Fruit fly (Drosophila melanogaster) whole organism, embryonic: ENCODE results near the gene nAChRalpha5.

Experiments
- Asciz ChIP-seq: fragments of 200-800 bp; sonication (Bioruptor generic); optimal IDR thresholded peaks from 2 replicates; lab custom pipeline; 2017; ENCODE audit warnings: missing biosample characterization, mild to moderate bottlenecking, missing genetic modification characterization, missing genetic modification reagents
- CG10565 ChIP-seq: fragments of 200-800 bp; sonication (Bioruptor generic); optimal IDR thresholded peaks from 3 replicates; lab custom pipeline; 2016; ENCODE audit warnings: missing biosample characterization, mild to moderate bottlenecking, missing genetic modification characterization
- CG11560 ChIP-seq: fragments of 200-800 bp; sonication (Bioruptor generic); IDR thresholded peaks from 3 replicates; pipeline ENCODE4 v1.3.6; 2022; ENCODE audit warnings: missing biosample characterization, missing genetic modification characterization
- CG11695 ChIP-seq: fragments of 200-800 bp; sonication (Bioruptor generic); IDR thresholded peaks from 3 replicates; pipeline ENCODE4 v1.3.6; 2022; ENCODE audit warnings: missing biosample characterization, missing genetic modification characterization
- CG11723 ChIP-seq: fragments of 200-800 bp; sonication (Bioruptor generic); optimal IDR thresholded peaks from 2 replicates; lab custom pipeline; 2017; ENCODE audit warnings: missing biosample characterization, mild to moderate bottlenecking, missing genetic modification characterization
- CG14710 ChIP-seq: fragments of 200-800 bp; sonication (Bioruptor generic); optimal IDR thresholded peaks from 3 replicates; lab custom pipeline; 2019; ENCODE audit warnings: missing biosample characterization, mild to moderate bottlenecking, missing genetic modification characterization, moderate library complexity
- CG14860 ChIP-seq: fragments of 200-800 bp; sonication (Bioruptor generic); IDR thresholded peaks from 3 replicates; pipeline ENCODE4 v1.3.6; 2022; ENCODE audit warnings: missing biosample characterization, missing genetic modification characterization; ENCODE audit not compliant: partially characterized antibody
- CG15479 ChIP-seq: fragments of 200-800 bp; sonication (Bioruptor generic); optimal IDR thresholded peaks from 3 replicates; lab custom pipeline; 2019; ENCODE audit warnings: missing biosample characterization, mild to moderate bottlenecking, missing genetic modification characterization, moderate library complexity
- CG16779 ChIP-seq: fragments of 200-800 bp; sonication (Bioruptor generic); IDR thresholded peaks from 2 replicates; pipeline ENCODE4 v1.3.6; 2022; ENCODE audit warnings: missing biosample characterization, missing genetic modification characterization
- CG17385 ChIP-seq: fragments of 200-800 bp; sonication (Bioruptor generic); optimal IDR thresholded peaks from 3 replicates; lab custom pipeline; 2018; ENCODE audit warnings: missing biosample characterization, mild to moderate bottlenecking, missing genetic modification characterization
- CG2120 ChIP-seq: fragments of 200-800 bp; sonication (Bioruptor generic); optimal IDR thresholded peaks from 3 replicates; lab custom pipeline; 2016; ENCODE audit warnings: missing biosample characterization, missing genetic modification characterization
- CG30020 ChIP-seq: fragments of 200-800 bp; optimal IDR thresholded peaks from 2 replicates; lab custom pipeline; 2019; ENCODE audit warnings: missing biosample characterization, mild to moderate bottlenecking, missing genetic modification characterization, moderate library complexity
- CG31365 ChIP-seq: fragments of 200-800 bp; sonication (Bioruptor generic); optimal IDR thresholded peaks from 2 replicates; lab custom pipeline; 2018; ENCODE audit warnings: missing biosample characterization, mild to moderate bottlenecking, missing genetic modification characterization
- CG3163 ChIP-seq: fragments of 200-800 bp; sonication (Bioruptor generic); optimal IDR thresholded peaks from 3 replicates; lab custom pipeline; 2016; ENCODE audit warnings: missing biosample characterization, missing genetic modification characterization
- CG4328 ChIP-seq: fragments of 200-800 bp; sonication (Bioruptor generic); optimal IDR thresholded peaks from 3 replicates; lab custom pipeline; 2017; ENCODE audit warnings: missing biosample characterization, missing genetic modification reagents, missing genetic modification characterization
- CG4820 ChIP-seq: fragments of 200-800 bp; sonication (Bioruptor generic); optimal IDR thresholded peaks from 3 replicates; lab custom pipeline; 2016; ENCODE audit warnings: missing biosample characterization, missing genetic modification characterization
- CG5180 ChIP-seq: fragments of 200-800 bp; sonication (Bioruptor generic); optimal IDR thresholded peaks from 3 replicates; lab custom pipeline; 2017; ENCODE audit warnings: missing biosample characterization, missing genetic modification characterization, mild to moderate bottlenecking, moderate library complexity, missing genetic modification reagents
- CG8089 ChIP-seq: fragments of 200-800 bp; sonication (Bioruptor generic); optimal IDR thresholded peaks from 3 replicates; lab custom pipeline; 2016; ENCODE audit warnings: missing biosample characterization, missing genetic modification characterization
- Camta ChIP-seq: fragments of 200-800 bp; sonication (Bioruptor generic); optimal IDR thresholded peaks from 2 replicates; lab custom pipeline; 2016; ENCODE audit warnings: missing biosample characterization, missing genetic modification characterization
- Dip3 ChIP-seq: fragments of 200-800 bp; sonication (Bioruptor generic); optimal IDR thresholded peaks from 3 replicates; lab custom pipeline; 2016; ENCODE audit warnings: missing biosample characterization, missing genetic modification characterization
- Fer2 ChIP-seq: fragments of 200-800 bp; sonication (Bioruptor generic); optimal IDR thresholded peaks from 2 replicates; lab custom pipeline; 2018; ENCODE audit warnings: missing biosample characterization, mild to moderate bottlenecking, missing genetic modification characterization, moderate library complexity
- Kr ChIP-seq: fragments of 200-800 bp; sonication (Bioruptor generic); optimal IDR thresholded peaks from 2 replicates; lab custom pipeline; 2017; ENCODE audit warnings: missing biosample characterization, mild to moderate bottlenecking, missing genetic modification characterization
- Lim3 ChIP-seq: fragments of 200-800 bp; sonication (Bioruptor generic); IDR thresholded peaks from 2 replicates; pipeline ENCODE4 v1.3.6; 2022; ENCODE audit warnings: missing biosample characterization, missing genetic modification characterization
- NfI ChIP-seq: fragments of 200-800 bp; sonication (Bioruptor generic); optimal IDR thresholded peaks from 3 replicates; lab custom pipeline; 2018; ENCODE audit warnings: missing biosample characterization, mild to moderate bottlenecking, missing genetic modification characterization, moderate library complexity
- Oaz ChIP-seq: fragments of 200-800 bp; sonication (Bioruptor generic); IDR thresholded peaks from 2 replicates; pipeline ENCODE4 v1.3.6; 2022; ENCODE audit warnings: missing biosample characterization, missing genetic modification characterization
- Sry-β ChIP-seq: fragments of 200-800 bp; sonication (Bioruptor generic); optimal IDR thresholded peaks from 2 replicates; lab custom pipeline; 2018; ENCODE audit warnings: missing biosample characterization, mild to moderate bottlenecking, missing genetic modification characterization, moderate library complexity
- Sry-δ ChIP-seq: fragments of 200-800 bp; sonication (Bioruptor generic); optimal IDR thresholded peaks from 2 replicates; lab custom pipeline; 2016; ENCODE audit warnings: missing biosample characterization, missing genetic modification characterization
- YL-1 ChIP-seq: fragments of 200-800 bp; sonication (Bioruptor generic); optimal IDR thresholded peaks from 3 replicates; lab custom pipeline; 2017; ENCODE audit warnings: missing biosample characterization, mild to moderate bottlenecking, missing genetic modification characterization
- bbx ChIP-seq: fragments of 200-800 bp; sonication (Bioruptor generic); IDR thresholded peaks from 2 replicates; pipeline ENCODE4 v1.3.6; 2022; ENCODE audit warnings: missing biosample characterization, missing genetic modification characterization; ENCODE audit not compliant: partially characterized antibody
- bowl ChIP-seq: fragments of 200-800 bp; sonication (Bioruptor generic); IDR thresholded peaks from 2 replicates; pipeline ENCODE4 v1.3.6; 2022; ENCODE audit warnings: missing biosample characterization, missing genetic modification characterization
- btn ChIP-seq: fragments of 200-800 bp; sonication (Bioruptor generic); optimal IDR thresholded peaks from 2 replicates; lab custom pipeline; 2016; ENCODE audit warnings: missing biosample characterization, missing genetic modification characterization
- dm ChIP-seq: fragments of 200-800 bp; sonication (Bioruptor generic); optimal IDR thresholded peaks from 3 replicates; lab custom pipeline; 2016; ENCODE audit warnings: missing biosample characterization, missing genetic modification characterization
- emc ChIP-seq: fragments of 200-800 bp; sonication (Bioruptor generic); optimal IDR thresholded peaks from 2 replicates; lab custom pipeline; 2016; ENCODE audit warnings: missing biosample characterization, missing genetic modification characterization
- en ChIP-seq: fragments of 200-800 bp; sonication (Bioruptor generic); optimal IDR thresholded peaks from 2 replicates; lab custom pipeline; 2016; ENCODE audit warnings: missing biosample characterization, missing genetic modification characterization
- exex ChIP-seq: fragments of 200-800 bp; sonication (Bioruptor generic); optimal IDR thresholded peaks from 4 replicates; lab custom pipeline; 2018; ENCODE audit warnings: missing biosample characterization, mild to moderate bottlenecking, missing genetic modification characterization, moderate library complexity
- fd3F ChIP-seq: fragments of 200-800 bp; sonication (Bioruptor generic); optimal IDR thresholded peaks from 2 replicates; lab custom pipeline; 2018; ENCODE audit warnings: missing biosample characterization, mild to moderate bottlenecking, missing genetic modification characterization, moderate library complexity
- ftz-f1 ChIP-seq: fragments of 200-800 bp; sonication (Bioruptor generic); optimal IDR thresholded peaks from 2 replicates; lab custom pipeline; 2016; ENCODE audit warnings: missing biosample characterization, missing genetic modification characterization
- fu2 ChIP-seq: fragments of 200-800 bp; sonication (Bioruptor generic); optimal IDR thresholded peaks from 2 replicates; lab custom pipeline; 2016; ENCODE audit warnings: missing biosample characterization, missing genetic modification characterization
- gce ChIP-seq: fragments of 200-800 bp; sonication (Bioruptor generic); IDR thresholded peaks from 3 replicates; pipeline ENCODE4 v1.3.6; 2022; ENCODE audit warnings: missing biosample characterization, missing genetic modification characterization
- ham ChIP-seq: fragments of 200-800 bp; sonication (Bioruptor generic); IDR thresholded peaks from 2 replicates; pipeline ENCODE4 v1.3.6; 2022; ENCODE audit warnings: missing biosample characterization, missing genetic modification characterization
- her ChIP-seq: fragments of 200-800 bp; sonication (Bioruptor generic); optimal IDR thresholded peaks from 2 replicates; lab custom pipeline; 2016; ENCODE audit warnings: missing biosample characterization, missing genetic modification characterization
- knrl ChIP-seq: fragments of 200-800 bp; sonication (Bioruptor generic); IDR thresholded peaks from 3 replicates; pipeline ENCODE4 v1.3.6; 2022; ENCODE audit warnings: missing biosample characterization, missing genetic modification characterization; ENCODE audit not compliant: partially characterized antibody
- lola ChIP-seq, 3 experiments: fragments of >200 bp in 2 of 3; fragments of 200-800 bp in 1 of 3; sonication (Bioruptor generic) in 1 of 3; optimal IDR thresholded peaks; 2 replicates each; lab custom pipeline; 2017 to 2019; ENCODE audit warnings: missing biosample characterization in 3 of 3, missing genetic modification characterization in 3 of 3, mild to moderate bottlenecking in 1 of 3, moderate library complexity in 1 of 3
- nmo ChIP-seq: fragments of 200-800 bp; sonication (Bioruptor generic); optimal IDR thresholded peaks from 2 replicates; lab custom pipeline; 2018; ENCODE audit warnings: missing biosample characterization, mild to moderate bottlenecking, missing genetic modification characterization, moderate library complexity
- run ChIP-seq: fragments of 200-800 bp; sonication (Bioruptor generic); optimal IDR thresholded peaks from 3 replicates; lab custom pipeline; 2018; ENCODE audit warnings: missing biosample characterization, mild to moderate bottlenecking, missing genetic modification characterization
- so ChIP-seq: fragments of 200-800 bp; sonication (Bioruptor generic); IDR thresholded peaks from 3 replicates; pipeline ENCODE4 v1.3.6; 2022; ENCODE audit warnings: missing biosample characterization, missing genetic modification characterization
- stc ChIP-seq: fragments of 200-800 bp; sonication (Bioruptor generic); IDR thresholded peaks from 2 replicates; pipeline ENCODE4 v1.3.6; 2022; ENCODE audit warnings: missing biosample characterization, missing genetic modification characterization
- tx ChIP-seq: fragments of 200-800 bp; sonication (Bioruptor generic); optimal IDR thresholded peaks from 2 replicates; lab custom pipeline; 2016; ENCODE audit warnings: missing biosample characterization, missing genetic modification characterization
- vnd ChIP-seq: fragments of 200-800 bp; sonication (Bioruptor generic); IDR thresholded peaks from 3 replicates; pipeline ENCODE4 v1.3.6; 2022; ENCODE audit warnings: missing biosample characterization, missing genetic modification characterization; ENCODE audit not compliant: partially characterized antibody
- yki ChIP-seq: fragments of >200 bp; optimal IDR thresholded peaks from 3 replicates; lab custom pipeline; 2018

nAChRalpha5 gene

DNA sequence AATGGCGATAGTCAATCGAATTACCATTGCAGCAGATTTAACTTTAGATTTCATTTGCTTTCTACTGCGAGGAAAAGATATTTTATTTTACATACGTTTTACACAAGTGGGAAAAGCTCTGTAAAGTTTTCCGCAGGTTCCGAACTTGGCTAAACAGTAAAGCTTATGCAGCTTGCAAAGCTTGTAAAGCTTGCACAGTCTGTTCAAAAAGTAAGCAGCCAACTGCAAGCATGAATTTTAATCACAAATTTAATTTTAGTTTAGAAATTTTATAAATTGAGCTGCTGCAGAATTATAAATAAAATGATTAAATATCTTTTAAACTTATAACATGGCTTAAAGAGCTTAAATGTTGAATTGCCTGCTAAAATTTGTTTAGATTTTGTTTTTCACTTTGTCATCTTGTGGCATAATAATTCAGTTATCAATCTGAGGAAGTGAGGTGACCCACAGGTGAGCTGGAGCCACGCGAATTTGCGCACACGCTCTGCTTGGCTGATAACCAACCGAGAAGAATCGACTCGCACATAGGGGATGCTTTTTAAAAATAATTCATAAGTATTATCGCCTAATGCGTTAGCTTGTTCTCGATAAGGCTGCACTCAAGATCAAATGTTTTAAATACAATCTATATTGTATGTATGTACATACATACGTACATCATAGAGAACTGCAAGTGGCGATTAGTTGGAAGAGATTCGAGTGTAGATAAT lies 28.2 kb upstream of the nAChRalpha5 start (continued):
- TF ChIP-seq so (GFP tag; lab: Robert Waterston, UW) (peak; percentile 51; the same call in 1 of the 3 replicates), CG17385 (GFP tag; lab: Kevin White, UChicago) (peak; percentile 31), CG3163 (GFP tag; lab: Kevin White, UChicago) (no peak), knrl (peak; percentile 36; the same call in 1 of the 3 replicates), Sry-δ (GFP tag; lab: Kevin White, UChicago) (no peak), Camta (GFP tag; lab: Kevin White, UChicago) (no peak), vnd (no peak), CG16779 (no peak), yki (lab: Kevin White, UChicago) (no peak), Oaz (GFP tag; lab: Robert Waterston, UW) (0 out of 2 replicates have a peak, but pooled peaks have one; percentile 10), CG11560 (peak; percentile 40; the same call in 1 of the 3 replicates), exex (tag; lab: Kevin White, UChicago) (no peak), CG8089 (GFP tag; lab: Kevin White, UChicago) (no peak), Kr (GFP tag; lab: Kevin White, UChicago) (no peak), stc (no peak), Asciz (GFP tag; lab: Kevin White, UChicago) (no peak), bowl (GFP tag; lab: Robert Waterston, UW) (no peak), Dip3 (GFP tag; lab: Kevin White, UChicago) (no peak), Fer2 (no peak), CG11695 (GFP tag; lab: Robert Waterston, UW) (peak; percentile 50; the same call in 1 of the 3 replicates), gce (GFP tag; lab: Robert Waterston, UW) (no peak), ham (GFP tag; lab: Robert Waterston, UW) (no peak), her (GFP tag; lab: Kevin White, UChicago) (no peak), lola (GFP tag; optimal IDR thresholded peaks at IDR 0.05; lab: Kevin White, UChicago) (no peak), nmo (GFP tag; lab: Kevin White, UChicago) (peak; percentile 38), CG31365 (no peak), en (GFP tag; lab: Kevin White, UChicago) (no peak), CG11723 (GFP tag; lab: Kevin White, UChicago) (no peak), dm (GFP tag; lab: Kevin White, UChicago) (no peak), ftz-f1 (no peak), fu2 (GFP tag; lab: Kevin White, UChicago) (no peak), tx (GFP tag; lab: Kevin White, UChicago) (no peak), CG4328 (no peak), CG10565 (GFP tag; lab: Kevin White, UChicago) (no peak), Sry-β (GFP tag; lab: Kevin White, UChicago) (no peak), CG30020 (tag; lab: Kevin White, UChicago) (no peak), YL-1 (GFP tag; lab: Kevin White, UChicago) (no peak), CG4820 (GFP tag; lab: Kevin White, UChicago) (no peak), bbx (GFP tag; lab: Robert Waterston, UW) (0 out of 2 replicates have a peak, but pooled peaks have one; percentile 13), CG14860 (GFP tag; lab: Robert Waterston, UW) (no peak), btn (GFP tag; lab: Kevin White, UChicago) (no peak), Lim3 (GFP tag; lab: Robert Waterston, UW) (no peak), CG15479 (GFP tag; lab: Kevin White, UChicago) (no peak), emc (no peak), CG5180 (GFP tag; lab: Kevin White, UChicago) (peak; percentile 1), CG2120 (GFP tag; lab: Kevin White, UChicago) (peak; percentile 37), fd3F (GFP tag; lab: Kevin White, UChicago) (no peak), run (tag; lab: Kevin White, UChicago) (no peak), CG14710 (tag; lab: Kevin White, UChicago) (no peak), NfI (GFP tag; lab: Kevin White, UChicago) (no peak)
